Worm (Caenorhabditis elegans): ENCODE measurements around the gene Y47D3A.20.

DNA sequence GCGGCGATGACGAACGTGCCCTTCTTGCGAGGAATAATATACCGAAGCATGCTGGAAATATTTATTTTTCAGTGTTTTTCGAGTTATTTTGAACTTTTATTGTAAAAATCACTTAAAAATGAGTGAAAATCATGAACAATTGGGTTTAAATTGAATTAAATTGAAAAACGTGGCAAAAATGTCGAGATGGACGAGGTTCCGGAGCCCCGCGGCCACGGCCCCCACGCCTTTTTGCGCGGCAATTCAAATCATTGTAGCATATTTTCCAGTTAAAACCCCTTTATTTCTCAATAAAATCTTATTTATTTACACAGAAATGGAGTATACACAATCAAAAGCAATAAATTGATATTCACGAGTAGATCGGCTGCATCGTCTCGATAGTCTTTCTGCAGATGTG, 11.2 kb downstream of the Y47D3A.20 start:
- no peak for TF ChIP-seq snpc-3.4 (tag; optimal IDR thresholded peaks at IDR 0.05)
- no peak for TF ChIP-seq ets-4 (GFP tag; optimal IDR thresholded peaks at IDR 0.05)
- TF ChIP-seq ztf-18 (tag; optimal IDR thresholded peaks at IDR 0.05) = no peak

All from whole organism, young adult.